Fruit fly (Drosophila melanogaster) whole organism, embryonic: ENCODE measurements around the gene Eip93F.

ENCODE experiments used
- Adf1 ChIP-seq: fragments of 200-800 bp; sonication (Bioruptor generic); IDR thresholded peaks from 2 replicates; pipeline ENCODE4 v1.3.6; 2022; ENCODE audit warnings: missing biosample characterization, missing genetic modification characterization
- Asciz ChIP-seq: fragments of 200-800 bp; sonication (Bioruptor generic); optimal IDR thresholded peaks from 2 replicates; lab custom pipeline; 2017; ENCODE audit warnings: missing biosample characterization, mild to moderate bottlenecking, missing genetic modification characterization, missing genetic modification reagents
- BEAF-32 ChIP-seq: fragments of 200-800 bp; sonication (Bioruptor generic); optimal IDR thresholded peaks from 3 replicates; lab custom pipeline; 2017; ENCODE audit warnings: missing biosample characterization, missing genetic modification characterization, mild to moderate bottlenecking, moderate library complexity, missing genetic modification reagents
- CG11093 ChIP-seq: fragments of 200-800 bp; sonication (Bioruptor generic); IDR thresholded peaks from 3 replicates; pipeline ENCODE4 v1.3.6; 2022; ENCODE audit warnings: missing biosample characterization, missing genetic modification characterization
- CG11456 ChIP-seq: fragments of 200-800 bp; sonication (Bioruptor generic); IDR thresholded peaks from 3 replicates; pipeline ENCODE4 v1.3.6; 2022; ENCODE audit warnings: missing biosample characterization, missing genetic modification characterization
- CG12744 ChIP-seq: fragments of 200-800 bp; sonication (Bioruptor generic); optimal IDR thresholded peaks from 2 replicates; lab custom pipeline; 2016; ENCODE audit warnings: missing biosample characterization, missing genetic modification characterization
- CG13287 ChIP-seq: fragments of 200-800 bp; sonication (Bioruptor generic); IDR thresholded peaks from 2 replicates; pipeline ENCODE4 v1.3.6; 2022; ENCODE audit warnings: missing biosample characterization, missing genetic modification characterization; ENCODE audit not compliant: partially characterized antibody
- CG13296 ChIP-seq: fragments of 200-800 bp; sonication (Bioruptor generic); optimal IDR thresholded peaks from 3 replicates; lab custom pipeline; 2018; ENCODE audit warnings: missing biosample characterization, mild to moderate bottlenecking, missing genetic modification characterization
- CG13424 ChIP-seq: fragments of 200-800 bp; sonication (Bioruptor generic); optimal IDR thresholded peaks from 2 replicates; lab custom pipeline; 2019; ENCODE audit warnings: missing biosample characterization, mild to moderate bottlenecking, missing genetic modification characterization, moderate library complexity
- CG16813 ChIP-seq: fragments of 200-800 bp; sonication (Bioruptor generic); IDR thresholded peaks from 3 replicates; pipeline ENCODE4 v1.3.6; 2022; ENCODE audit warnings: missing biosample characterization, missing genetic modification characterization; ENCODE audit not compliant: partially characterized antibody
- CG17802 ChIP-seq: fragments of 200-800 bp; sonication (Bioruptor generic); optimal IDR thresholded peaks from 2 replicates; lab custom pipeline; 2018; ENCODE audit warnings: missing biosample characterization, mild to moderate bottlenecking, missing genetic modification characterization, moderate library complexity
- CG18476 ChIP-seq: fragments of 200-800 bp; sonication (Bioruptor generic); optimal IDR thresholded peaks from 2 replicates; lab custom pipeline; 2016; ENCODE audit warnings: missing biosample characterization, mild to moderate bottlenecking, missing genetic modification characterization
- CG2129 ChIP-seq: fragments of 200-800 bp; sonication (Bioruptor generic); IDR thresholded peaks from 2 replicates; pipeline ENCODE4 v1.3.6; 2022; ENCODE audit warnings: missing biosample characterization, missing genetic modification characterization; ENCODE audit not compliant: partially characterized antibody
- CG3065 ChIP-seq: fragments of 200-800 bp; sonication (Bioruptor generic); optimal IDR thresholded peaks from 2 replicates; lab custom pipeline; 2016; ENCODE audit warnings: missing biosample characterization, missing genetic modification characterization
- CG4730 ChIP-seq: fragments of 200-800 bp; sonication (Bioruptor generic); IDR thresholded peaks from 2 replicates; pipeline ENCODE4 v1.3.6; 2022; ENCODE audit warnings: missing biosample characterization, missing genetic modification characterization
- CG6254 ChIP-seq: fragments of 200-800 bp; sonication (Bioruptor generic); optimal IDR thresholded peaks from 3 replicates; lab custom pipeline; 2017; ENCODE audit warnings: mild to moderate bottlenecking, missing biosample characterization, missing genetic modification reagents, missing genetic modification characterization
- CG9215 ChIP-seq: fragments of 200-800 bp; sonication (Bioruptor generic); IDR thresholded peaks from 2 replicates; pipeline ENCODE4 v1.3.6; 2022; ENCODE audit warnings: missing biosample characterization, missing genetic modification characterization
- D19B ChIP-seq: fragments of 200-800 bp; sonication (Bioruptor generic); optimal IDR thresholded peaks from 2 replicates; lab custom pipeline; 2017; ENCODE audit warnings: missing biosample characterization, mild to moderate bottlenecking, missing genetic modification characterization
- PHDP ChIP-seq: fragments of 200-800 bp; sonication (Bioruptor generic); optimal IDR thresholded peaks from 3 replicates; lab custom pipeline; 2018; ENCODE audit warnings: missing biosample characterization, mild to moderate bottlenecking, missing genetic modification characterization, moderate library complexity
- Sry-β ChIP-seq: fragments of 200-800 bp; sonication (Bioruptor generic); optimal IDR thresholded peaks from 2 replicates; lab custom pipeline; 2018; ENCODE audit warnings: missing biosample characterization, mild to moderate bottlenecking, missing genetic modification characterization, moderate library complexity
- Xrp1 ChIP-seq: fragments of 200-800 bp; sonication (Bioruptor generic); IDR thresholded peaks from 2 replicates; pipeline ENCODE4 v1.3.6; 2022; ENCODE audit warnings: missing biosample characterization, missing genetic modification characterization
- bsh ChIP-seq, 2 experiments: fragments of 200-800 bp; sonication (Bioruptor generic); optimal IDR thresholded peaks; 2 replicates each; lab custom pipeline; 2017 to 2018; ENCODE audit warnings: mild to moderate bottlenecking in 2 of 2, missing biosample characterization in 2 of 2, missing genetic modification characterization in 2 of 2, moderate library complexity in 1 of 2
- ci ChIP-seq: fragments of 200-800 bp; sonication (Bioruptor generic); IDR thresholded peaks from 3 replicates; pipeline ENCODE4 v1.3.6; 2022; ENCODE audit warnings: missing biosample characterization, missing genetic modification characterization
- corto ChIP-seq: fragments of 200-800 bp; sonication (Bioruptor generic); optimal IDR thresholded peaks from 2 replicates; lab custom pipeline; 2016; ENCODE audit warnings: missing biosample characterization, mild to moderate bottlenecking, missing genetic modification characterization, moderate library complexity
- crol ChIP-seq: fragments of 200-800 bp; sonication (Bioruptor generic); IDR thresholded peaks from 2 replicates; pipeline ENCODE4 v1.3.6; 2022; ENCODE audit warnings: missing biosample characterization, missing genetic modification characterization
- dpn ChIP-seq, 2 experiments: fragments of 200-800 bp; sonication (Bioruptor generic); optimal IDR thresholded peaks; 3 replicates each; lab custom pipeline; 2016; ENCODE audit warnings: missing biosample characterization in 2 of 2, missing genetic modification characterization in 2 of 2
- ems ChIP-seq: fragments of 200-800 bp; sonication (Bioruptor generic); optimal IDR thresholded peaks from 3 replicates; lab custom pipeline; 2016; ENCODE audit warnings: missing biosample characterization, missing genetic modification characterization
- esg ChIP-seq: fragments of 200-800 bp; sonication (Bioruptor generic); conservative IDR thresholded peaks from 2 replicates; pipeline ENCODE4 v1.3.6; 2022; ENCODE audit warnings: missing biosample characterization, missing genetic modification characterization
- gcm ChIP-seq: fragments of 200-800 bp; sonication (Bioruptor generic); optimal IDR thresholded peaks from 2 replicates; lab custom pipeline; 2019; ENCODE audit warnings: missing biosample characterization, mild to moderate bottlenecking, missing genetic modification characterization, moderate library complexity
- gem ChIP-seq: fragments of 200-800 bp; sonication (Bioruptor generic); optimal IDR thresholded peaks from 2 replicates; lab custom pipeline; 2019; ENCODE audit warnings: missing biosample characterization, mild to moderate bottlenecking, missing genetic modification characterization, moderate library complexity
- grn ChIP-seq: fragments of 200-800 bp; sonication (Bioruptor generic); optimal IDR thresholded peaks from 3 replicates; lab custom pipeline; 2017; ENCODE audit warnings: missing biosample characterization, missing genetic modification characterization
- ken ChIP-seq: fragments of 200-800 bp; sonication (Bioruptor generic); IDR thresholded peaks from 3 replicates; pipeline ENCODE4 v1.3.6; 2022; ENCODE audit warnings: missing biosample characterization, missing genetic modification characterization
- nau ChIP-seq: fragments of 200-800 bp; sonication (Bioruptor generic); optimal IDR thresholded peaks from 3 replicates; lab custom pipeline; 2017; ENCODE audit warnings: missing biosample characterization, mild to moderate bottlenecking, missing genetic modification characterization, missing genetic modification reagents
- nmo ChIP-seq: fragments of 200-800 bp; sonication (Bioruptor generic); optimal IDR thresholded peaks from 2 replicates; lab custom pipeline; 2018; ENCODE audit warnings: missing biosample characterization, mild to moderate bottlenecking, missing genetic modification characterization, moderate library complexity
- p53 ChIP-seq: fragments of 200-800 bp; sonication (Bioruptor generic); optimal IDR thresholded peaks from 2 replicates; lab custom pipeline; 2016; ENCODE audit warnings: missing biosample characterization, missing genetic modification characterization
- ro ChIP-seq: fragments of 200-800 bp; sonication (Bioruptor generic); IDR thresholded peaks from 2 replicates; pipeline ENCODE4 v1.3.6; 2022; ENCODE audit warnings: missing biosample characterization, missing genetic modification characterization
- zf30C ChIP-seq: fragments of 200-800 bp; sonication (Bioruptor generic); optimal IDR thresholded peaks from 3 replicates; lab custom pipeline; 2018; ENCODE audit warnings: missing biosample characterization, mild to moderate bottlenecking, missing genetic modification characterization

Gene Eip93F

dm6 chr3R:21921363-21922208 is 27.3 kb upstream of the Eip93F start (continued):
- TF ChIP-seq CG16813 (GFP tag; lab: Robert Waterston, UW) (0 out of 3 replicates have a peak, but pooled peaks have one; percentile 15), Xrp1 (GFP tag; lab: Robert Waterston, UW) (no peak), grn (GFP tag; lab: Kevin White, UChicago) (no peak), gcm (GFP tag; lab: Kevin White, UChicago) (no peak), CG12744 (no peak), CG3065 (GFP tag; lab: Kevin White, UChicago) (no peak), BEAF-32 (no peak), CG17802 (no peak), corto (GFP tag; lab: Kevin White, UChicago) (no peak), p53 (GFP tag; lab: Kevin White, UChicago) (no peak), Asciz (GFP tag; lab: Kevin White, UChicago) (no peak), D19B (GFP tag; lab: Kevin White, UChicago) (peak; percentile 25), CG4730 (GFP tag; lab: Robert Waterston, UW) (no peak), CG13296 (no peak), CG2129 (GFP tag; lab: Robert Waterston, UW) (no peak), ci (GFP tag; lab: Robert Waterston, UW) (no peak), CG9215 (GFP tag; lab: Robert Waterston, UW) (no peak), ro (GFP tag; lab: Robert Waterston, UW) (no peak), dpn (GFP tag; optimal IDR thresholded peaks at IDR 0.05; lab: Kevin White, UChicago) (no peak), crol (GFP tag; lab: Robert Waterston, UW) (peak; percentile 47; the same call in 1 of the 2 replicates), CG13424 (peak; percentile 16), nau (GFP tag; lab: Kevin White, UChicago) (no peak), gem (tag; lab: Kevin White, UChicago) (peak; percentile 33), CG18476 (no peak), Sry-β (GFP tag; lab: Kevin White, UChicago) (no peak), esg (GFP tag; lab: Robert Waterston, UW) (no peak), bsh (GFP tag; optimal IDR thresholded peaks at IDR 0.05; lab: Kevin White, UChicago) (peak in 1 of 2 experiments; percentile 61), Adf1 (GFP tag; lab: Robert Waterston, UW) (no peak), CG13287 (no peak), CG11093 (GFP tag; lab: Robert Waterston, UW) (no peak), PHDP (tag; lab: Kevin White, UChicago) (no peak), nmo (GFP tag; lab: Kevin White, UChicago) (peak; percentile 9), ken (no peak), CG11456 (GFP tag; lab: Robert Waterston, UW) (no peak), ems (GFP tag; lab: Kevin White, UChicago) (no peak), zf30C (GFP tag; lab: Kevin White, UChicago) (no peak)

dm6 chr3R:21922244-21922643 is 26.7 kb upstream of the Eip93F start:
- TF ChIP-seq CG6254 (GFP tag; lab: Kevin White, UChicago) (no peak), CG4730 (GFP tag; lab: Robert Waterston, UW) (no peak)
